Fruit fly (Drosophila melanogaster) whole organism, embryonic: Measurements from ENCODE around the gene CG11843.
A peak's percentile ranks its signal among the peaks of the same experiment; 100 is the strongest.

Experiments
- B-H1 ChIP-seq: fragments of 200-800 bp; sonication (Bioruptor generic); IDR thresholded peaks from 3 replicates; pipeline ENCODE4 v1.3.6; 2022; ENCODE audit warnings: missing biosample characterization, missing genetic modification characterization
- Bgb ChIP-seq: fragments of 200-800 bp; sonication (Bioruptor generic); IDR thresholded peaks from 2 replicates; pipeline ENCODE4 v1.3.6; 2022; ENCODE audit warnings: missing biosample characterization, missing genetic modification characterization; ENCODE audit not compliant: partially characterized antibody
- Blimp-1 ChIP-seq: fragments of 200-800 bp; sonication (Bioruptor generic); optimal IDR thresholded peaks from 3 replicates; lab custom pipeline; 2018; ENCODE audit warnings: missing biosample characterization, missing genetic modification characterization, mild to moderate bottlenecking, moderate library complexity, missing genetic modification reagents
- CG10321 ChIP-seq: fragments of 200-800 bp; sonication (Bioruptor generic); IDR thresholded peaks from 2 replicates; pipeline ENCODE4 v1.3.6; 2022; ENCODE audit warnings: missing biosample characterization, missing genetic modification characterization
- CG10431 ChIP-seq: fragments of 200-800 bp; sonication (Bioruptor generic); optimal IDR thresholded peaks from 3 replicates; lab custom pipeline; 2018; ENCODE audit warnings: missing biosample characterization, mild to moderate bottlenecking, missing genetic modification characterization
- CG10565 ChIP-seq: fragments of 200-800 bp; sonication (Bioruptor generic); optimal IDR thresholded peaks from 3 replicates; lab custom pipeline; 2016; ENCODE audit warnings: missing biosample characterization, mild to moderate bottlenecking, missing genetic modification characterization
- CG12299 ChIP-seq: fragments of 200-800 bp; sonication (Bioruptor generic); optimal IDR thresholded peaks from 2 replicates; lab custom pipeline; 2018; ENCODE audit warnings: missing biosample characterization, mild to moderate bottlenecking, missing genetic modification characterization
- CG1233 ChIP-seq: fragments of 200-800 bp; sonication (Bioruptor generic); optimal IDR thresholded peaks from 4 replicates; lab custom pipeline; 2018; ENCODE audit warnings: missing biosample characterization, mild to moderate bottlenecking, missing genetic modification characterization
- CG13123 ChIP-seq: fragments of 200-800 bp; sonication (Bioruptor generic); optimal IDR thresholded peaks from 2 replicates; lab custom pipeline; 2016; ENCODE audit warnings: missing biosample characterization, missing genetic modification characterization
- CG13624 ChIP-seq: fragments of 200-800 bp; sonication (Bioruptor generic); optimal IDR thresholded peaks from 2 replicates; lab custom pipeline; 2016; ENCODE audit warnings: missing biosample characterization, missing genetic modification characterization
- CG14965 ChIP-seq: fragments of 200-800 bp; sonication (Bioruptor generic); optimal IDR thresholded peaks from 2 replicates; lab custom pipeline; 2016; ENCODE audit warnings: missing biosample characterization, missing genetic modification characterization, borderline replicate concordance
- CG16779 ChIP-seq: fragments of 200-800 bp; sonication (Bioruptor generic); IDR thresholded peaks from 2 replicates; pipeline ENCODE4 v1.3.6; 2022; ENCODE audit warnings: missing biosample characterization, missing genetic modification characterization
- CG17568 ChIP-seq: fragments of 200-800 bp; sonication (Bioruptor generic); optimal IDR thresholded peaks from 2 replicates; lab custom pipeline; 2018; ENCODE audit warnings: missing biosample characterization, mild to moderate bottlenecking, missing genetic modification characterization, moderate library complexity
- CG18599 ChIP-seq: fragments of 200-800 bp; sonication (Bioruptor generic); optimal IDR thresholded peaks from 3 replicates; lab custom pipeline; 2017; ENCODE audit warnings: missing biosample characterization, missing genetic modification characterization, mild to moderate bottlenecking, moderate library complexity, missing genetic modification reagents
- CG30020 ChIP-seq: fragments of 200-800 bp; optimal IDR thresholded peaks from 2 replicates; lab custom pipeline; 2019; ENCODE audit warnings: missing biosample characterization, mild to moderate bottlenecking, missing genetic modification characterization, moderate library complexity
- CG31224 ChIP-seq: fragments of 200-800 bp; sonication (Bioruptor generic); IDR thresholded peaks from 2 replicates; pipeline ENCODE4 v1.3.6; 2022; ENCODE audit warnings: missing biosample characterization, missing genetic modification characterization
- CG3995 ChIP-seq: fragments of 200-800 bp; sonication (Bioruptor generic); optimal IDR thresholded peaks from 3 replicates; lab custom pipeline; 2016; ENCODE audit warnings: missing biosample characterization, missing genetic modification characterization
- CG4328 ChIP-seq: fragments of 200-800 bp; sonication (Bioruptor generic); optimal IDR thresholded peaks from 3 replicates; lab custom pipeline; 2017; ENCODE audit warnings: missing biosample characterization, missing genetic modification reagents, missing genetic modification characterization
- CG43689 ChIP-seq: fragments of 200-800 bp; sonication (Bioruptor generic); IDR thresholded peaks from 2 replicates; pipeline ENCODE4 v1.3.6; 2022; ENCODE audit warnings: missing biosample characterization, missing genetic modification characterization
- CG5953 ChIP-seq: fragments of 200-800 bp; sonication (Bioruptor generic); IDR thresholded peaks from 2 replicates; pipeline ENCODE4 v1.3.6; 2022; ENCODE audit warnings: missing biosample characterization, missing genetic modification characterization
- CG6854 ChIP-seq: fragments of 200-800 bp; sonication (Bioruptor generic); optimal IDR thresholded peaks from 3 replicates; lab custom pipeline; 2017; ENCODE audit warnings: missing biosample characterization, mild to moderate bottlenecking, missing genetic modification characterization
- CG7963 ChIP-seq: fragments of 200-800 bp; sonication (Bioruptor generic); IDR thresholded peaks from 3 replicates; pipeline ENCODE4 v1.3.6; 2022; ENCODE audit warnings: missing biosample characterization, missing genetic modification characterization; ENCODE audit not compliant: partially characterized antibody
- CG8944 ChIP-seq: fragments of 200-800 bp; sonication (Bioruptor generic); optimal IDR thresholded peaks from 3 replicates; lab custom pipeline; 2016; ENCODE audit warnings: missing biosample characterization, missing genetic modification characterization
- Camta ChIP-seq: fragments of 200-800 bp; sonication (Bioruptor generic); optimal IDR thresholded peaks from 2 replicates; lab custom pipeline; 2016; ENCODE audit warnings: missing biosample characterization, missing genetic modification characterization
- Chrac-16 ChIP-seq: fragments of 200-800 bp; sonication (Bioruptor generic); optimal IDR thresholded peaks from 3 replicates; lab custom pipeline; 2016; ENCODE audit warnings: missing biosample characterization, missing genetic modification characterization
- Dek ChIP-seq: fragments of 200-800 bp; sonication (Bioruptor generic); optimal IDR thresholded peaks from 3 replicates; lab custom pipeline; 2019; ENCODE audit warnings: missing biosample characterization, mild to moderate bottlenecking, missing genetic modification characterization, moderate library complexity
- E2f1 ChIP-seq: fragments of 200-800 bp; sonication (Bioruptor generic); IDR thresholded peaks from 2 replicates; pipeline ENCODE4 v1.3.6; 2022; ENCODE audit warnings: missing biosample characterization, missing genetic modification characterization
- Fer2 ChIP-seq: fragments of 200-800 bp; sonication (Bioruptor generic); optimal IDR thresholded peaks from 2 replicates; lab custom pipeline; 2018; ENCODE audit warnings: missing biosample characterization, mild to moderate bottlenecking, missing genetic modification characterization, moderate library complexity
- Gsc ChIP-seq: fragments of 200-800 bp; sonication (Bioruptor generic); IDR thresholded peaks from 2 replicates; pipeline ENCODE4 v1.3.6; 2022; ENCODE audit warnings: missing biosample characterization, missing genetic modification characterization
- HHEX ChIP-seq: fragments of 200-800 bp; sonication (Bioruptor generic); optimal IDR thresholded peaks from 3 replicates; lab custom pipeline; 2017; ENCODE audit warnings: missing biosample characterization, mild to moderate bottlenecking, missing genetic modification characterization, missing genetic modification reagents
- HLHmδ ChIP-seq: fragments of 200-800 bp; sonication (Bioruptor generic); optimal IDR thresholded peaks from 2 replicates; lab custom pipeline; 2018; ENCODE audit warnings: missing biosample characterization, mild to moderate bottlenecking, missing genetic modification characterization, moderate library complexity
- HmgD ChIP-seq: fragments of 200-800 bp; sonication (Bioruptor generic); optimal IDR thresholded peaks from 3 replicates; lab custom pipeline; 2016; ENCODE audit warnings: missing biosample characterization, missing genetic modification characterization
- Hr3 ChIP-seq: fragments of 200-800 bp; sonication (Bioruptor generic); optimal IDR thresholded peaks from 3 replicates; lab custom pipeline; 2016; ENCODE audit warnings: missing biosample characterization, missing genetic modification characterization
- Hr39 ChIP-seq: fragments of >200 bp; optimal IDR thresholded peaks from 2 replicates; lab custom pipeline; 2017
- Mad ChIP-seq: fragments of 200-800 bp; sonication (Bioruptor generic); optimal IDR thresholded peaks from 2 replicates; lab custom pipeline; 2016; ENCODE audit warnings: missing biosample characterization, missing genetic modification characterization
- NfI ChIP-seq: fragments of 200-800 bp; sonication (Bioruptor generic); optimal IDR thresholded peaks from 3 replicates; lab custom pipeline; 2018; ENCODE audit warnings: missing biosample characterization, mild to moderate bottlenecking, missing genetic modification characterization, moderate library complexity
- Sox102F ChIP-seq: fragments of 200-800 bp; sonication (Bioruptor generic); optimal IDR thresholded peaks from 2 replicates; lab custom pipeline; 2018; ENCODE audit warnings: missing biosample characterization, mild to moderate bottlenecking, missing genetic modification characterization, moderate library complexity
- br ChIP-seq: fragments of >200 bp; optimal IDR thresholded peaks from 2 replicates; lab custom pipeline; 2017
- dan ChIP-seq: fragments of 200-800 bp; sonication (Bioruptor generic); IDR thresholded peaks from 2 replicates; pipeline ENCODE4 v1.3.6; 2022; ENCODE audit warnings: missing biosample characterization, missing genetic modification characterization
- dati ChIP-seq: fragments of 200-800 bp; sonication (Bioruptor generic); IDR thresholded peaks from 2 replicates; pipeline ENCODE4 v1.3.6; 2022; ENCODE audit warnings: missing biosample characterization, missing genetic modification characterization
- dpn ChIP-seq, 2 experiments: fragments of 200-800 bp; sonication (Bioruptor generic); optimal IDR thresholded peaks; 3 replicates each; lab custom pipeline; 2016; ENCODE audit warnings: missing biosample characterization in 2 of 2, missing genetic modification characterization in 2 of 2
- fd64A ChIP-seq: fragments of 200-800 bp; sonication (Bioruptor generic); optimal IDR thresholded peaks from 3 replicates; lab custom pipeline; 2018; ENCODE audit warnings: missing biosample characterization, mild to moderate bottlenecking, missing genetic modification characterization
- gt ChIP-seq: fragments of 200-800 bp; sonication (Bioruptor generic); IDR thresholded peaks from 2 replicates; pipeline ENCODE4 v1.3.6; 2022; ENCODE audit warnings: missing biosample characterization, missing genetic modification characterization
- lola ChIP-seq, 3 experiments: fragments of >200 bp in 2 of 3; fragments of 200-800 bp in 1 of 3; sonication (Bioruptor generic) in 1 of 3; optimal IDR thresholded peaks; 2 replicates each; lab custom pipeline; 2017 to 2019; ENCODE audit warnings: missing biosample characterization in 3 of 3, missing genetic modification characterization in 3 of 3, mild to moderate bottlenecking in 1 of 3, moderate library complexity in 1 of 3
- luna ChIP-seq: fragments of 200-800 bp; sonication (Bioruptor generic); optimal IDR thresholded peaks from 2 replicates; lab custom pipeline; 2016; ENCODE audit warnings: missing biosample characterization, missing genetic modification characterization
- p53 ChIP-seq: fragments of 200-800 bp; sonication (Bioruptor generic); optimal IDR thresholded peaks from 2 replicates; lab custom pipeline; 2016; ENCODE audit warnings: missing biosample characterization, missing genetic modification characterization
- phol ChIP-seq: fragments of 200-800 bp; sonication (Bioruptor generic); optimal IDR thresholded peaks from 3 replicates; lab custom pipeline; 2018; ENCODE audit warnings: missing biosample characterization, mild to moderate bottlenecking, missing genetic modification characterization, moderate library complexity
- sens-2 ChIP-seq: fragments of 200-800 bp; sonication (Bioruptor generic); IDR thresholded peaks from 2 replicates; pipeline ENCODE4 v1.3.6; 2022; ENCODE audit warnings: missing biosample characterization, missing genetic modification characterization
- twi ChIP-seq: fragments of 200-800 bp; optimal IDR thresholded peaks from 2 replicates; lab custom pipeline; 2019; ENCODE audit warnings: missing biosample characterization, mild to moderate bottlenecking, missing genetic modification characterization, moderate library complexity
- wdn ChIP-seq: fragments of 200-800 bp; sonication (Bioruptor generic); IDR thresholded peaks from 2 replicates; pipeline ENCODE4 v1.3.6; 2022; ENCODE audit warnings: missing biosample characterization, missing genetic modification characterization

The CG11843 gene

DNA sequence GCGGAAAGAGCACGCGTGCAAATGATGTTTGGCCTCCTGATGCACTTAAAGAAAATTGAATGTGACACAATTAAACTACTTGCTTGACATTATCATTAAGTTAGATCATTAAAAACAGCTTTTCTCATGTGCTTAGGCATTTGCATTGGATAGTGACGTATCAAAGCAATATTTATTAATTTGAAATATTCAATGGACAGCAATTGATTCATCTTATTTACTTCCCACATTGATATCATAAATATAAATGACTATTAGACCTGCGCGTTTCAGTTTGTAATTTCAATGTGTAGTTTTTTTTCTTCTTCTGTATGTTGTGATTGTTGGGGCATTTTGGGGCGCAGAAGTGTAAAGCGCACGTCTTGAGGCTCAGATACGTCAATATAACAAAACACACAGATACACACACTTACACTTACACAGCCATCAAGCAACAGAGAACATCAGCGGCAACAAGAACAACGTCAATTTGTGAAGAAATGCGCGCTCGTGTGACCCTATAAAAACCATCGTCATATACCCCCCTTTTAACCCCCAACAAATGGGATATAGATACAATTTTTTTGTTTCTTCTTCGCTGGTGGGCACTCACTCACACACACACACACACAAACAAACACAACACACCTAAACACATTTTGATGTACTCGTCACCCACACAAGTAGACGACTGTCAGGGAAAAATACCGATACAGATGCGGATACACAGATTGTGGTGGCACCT is 35.0 kb downstream of the CG11843 start (continued):
- peak; percentile 47 for TF ChIP-seq Camta (GFP tag; lab: Kevin White, UChicago)
- TF ChIP-seq wdn = no peak; the same call in 1 of the 2 replicates
- TF ChIP-seq CG43689 = no peak
- TF ChIP-seq Fer2 (tag; lab: Kevin White, UChicago) = peak; percentile 37
- TF ChIP-seq E2f1 (GFP tag; lab: Robert Waterston, UW) = peak; percentile 55; the same call in 1 of the 2 replicates
- peak; percentile 60 for TF ChIP-seq Hr3 (GFP tag; lab: Kevin White, UChicago)
- no peak for TF ChIP-seq CG10321 (GFP tag; lab: Robert Waterston, UW)
- TF ChIP-seq NfI (GFP tag; lab: Kevin White, UChicago) = peak; percentile 59
- TF ChIP-seq CG1233 (GFP tag; lab: Kevin White, UChicago) = peak; percentile 57
- TF ChIP-seq CG3995 (GFP tag; lab: Kevin White, UChicago) = no peak
- no peak for TF ChIP-seq br
- no peak for TF ChIP-seq luna (GFP tag; lab: Kevin White, UChicago)
- peak; percentile 76 for TF ChIP-seq HHEX
- peak; percentile 63 for TF ChIP-seq CG17568 (GFP tag; lab: Kevin White, UChicago)
- TF ChIP-seq CG7963 = no peak
- TF ChIP-seq CG16779 (GFP tag; lab: Robert Waterston, UW) = no peak
- peak; percentile 84 for TF ChIP-seq Sox102F
- no peak for TF ChIP-seq gt (GFP tag; lab: Robert Waterston, UW)
- peak; percentile 52 for TF ChIP-seq CG8944 (GFP tag; lab: Kevin White, UChicago)
- TF ChIP-seq Gsc = no peak
- TF ChIP-seq CG10565 = no peak
- TF ChIP-seq CG10431 (GFP tag; lab: Kevin White, UChicago) = peak; percentile 2
- no peak for TF ChIP-seq dan (GFP tag; lab: Robert Waterston, UW)
- peak; percentile 82 for TF ChIP-seq CG18599 (GFP tag; lab: Kevin White, UChicago)
- TF ChIP-seq CG5953 (GFP tag; lab: Robert Waterston, UW) = 0 out of 2 replicates have a peak, but pooled peaks have one; percentile 30
- peak; percentile 11 for TF ChIP-seq CG4328 (GFP tag; lab: Kevin White, UChicago)
- TF ChIP-seq HmgD = no peak
- no peak for TF ChIP-seq Hr39
- TF ChIP-seq twi (tag; lab: Kevin White, UChicago) = peak; percentile 23
- TF ChIP-seq HLHmδ = no peak
- TF ChIP-seq CG31224 (GFP tag; lab: Robert Waterston, UW) = peak; percentile 59
- TF ChIP-seq CG13624 (GFP tag; lab: Kevin White, UChicago) = peak; percentile 31
- TF ChIP-seq Chrac-16 (GFP tag; lab: Kevin White, UChicago) = peak; percentile 53
- peak; percentile 43 for TF ChIP-seq CG6854 (GFP tag; lab: Kevin White, UChicago)
- peak; percentile 27 for TF ChIP-seq CG13123
- TF ChIP-seq CG14965 (GFP tag; lab: Kevin White, UChicago) = no peak
- peak; percentile 6 for TF ChIP-seq CG12299 (tag; lab: Kevin White, UChicago)
- TF ChIP-seq fd64A = no peak
- peak; percentile 61 to 63 for TF ChIP-seq dpn (GFP tag; optimal IDR thresholded peaks at IDR 0.05; lab: Kevin White, UChicago)
- peak; percentile 86 for TF ChIP-seq phol (tag; lab: Kevin White, UChicago)
- no peak for TF ChIP-seq dati (GFP tag; lab: Robert Waterston, UW)
- TF ChIP-seq sens-2 (GFP tag; lab: Robert Waterston, UW) = no peak
- peak; percentile 44; the same call in 2 of the 3 replicates for TF ChIP-seq B-H1 (GFP tag; lab: Robert Waterston, UW)
- no peak for TF ChIP-seq CG30020 (tag; lab: Kevin White, UChicago)
- TF ChIP-seq Dek (tag; lab: Kevin White, UChicago) = peak; percentile 44
- TF ChIP-seq Blimp-1 (GFP tag; lab: Kevin White, UChicago) = peak; percentile 79
- no peak for TF ChIP-seq Bgb
- TF ChIP-seq lola (GFP tag; optimal IDR thresholded peaks at IDR 0.05; lab: Kevin White, UChicago) = peak in 1 of 3 experiments; percentile 70
- peak; percentile 47 for TF ChIP-seq Mad
- TF ChIP-seq p53 (GFP tag; lab: Kevin White, UChicago) = no peak
